Fruit fly (Drosophila melanogaster) whole organism, pupa: Measurements from ENCODE around the gene Arfip.

ENCODE experiments used
- CG10348 ChIP-seq: fragments of 200-800 bp; sonication (Bioruptor generic); IDR thresholded peaks from 2 replicates; pipeline ENCODE4 v1.3.6; 2022; ENCODE audit warnings: missing biosample characterization, missing genetic modification characterization
- CG12605 ChIP-seq: fragments of 200-800 bp; sonication (Bioruptor generic); IDR thresholded peaks from 2 replicates; pipeline ENCODE4 v1.3.6; 2022; ENCODE audit warnings: missing biosample characterization, missing genetic modification characterization
- CG13204 ChIP-seq: fragments of 200-800 bp; sonication (Bioruptor generic); optimal IDR thresholded peaks from 2 replicates; lab custom pipeline; 2018; ENCODE audit warnings: missing biosample characterization, mild to moderate bottlenecking, missing genetic modification characterization, moderate library complexity
- CG14655 ChIP-seq: fragments of 200-800 bp; sonication (Bioruptor generic); optimal IDR thresholded peaks from 3 replicates; lab custom pipeline; 2017; ENCODE audit warnings: mild to moderate bottlenecking, missing biosample characterization, missing genetic modification reagents, missing genetic modification characterization
- CG15710 ChIP-seq: fragments of 200-800 bp; sonication (Bioruptor generic); optimal IDR thresholded peaks from 2 replicates; lab custom pipeline; 2018; ENCODE audit warnings: missing biosample characterization, mild to moderate bottlenecking, missing genetic modification characterization, moderate library complexity
- CG17806 ChIP-seq: fragments of 200-800 bp; sonication (Bioruptor generic); optimal IDR thresholded peaks from 2 replicates; lab custom pipeline; 2018; ENCODE audit warnings: missing biosample characterization, mild to moderate bottlenecking, missing genetic modification characterization, moderate library complexity
- CG32121 ChIP-seq: fragments of 200-800 bp; sonication (Bioruptor generic); IDR thresholded peaks from 2 replicates; pipeline ENCODE4 v1.3.6; 2022; ENCODE audit warnings: missing biosample characterization, missing genetic modification characterization
- CG34367 ChIP-seq: fragments of 200-800 bp; sonication (Bioruptor generic); optimal IDR thresholded peaks from 2 replicates; lab custom pipeline; 2018; ENCODE audit warnings: missing biosample characterization, mild to moderate bottlenecking, missing genetic modification characterization
- CG4496 ChIP-seq: fragments of 200-800 bp; sonication (Bioruptor generic); IDR thresholded peaks from 3 replicates; pipeline ENCODE4 v1.3.6; 2022; ENCODE audit warnings: missing biosample characterization, missing genetic modification characterization
- CG8159 ChIP-seq: fragments of 200-800 bp; sonication (Bioruptor generic); optimal IDR thresholded peaks from 3 replicates; lab custom pipeline; 2018; ENCODE audit warnings: missing biosample characterization, mild to moderate bottlenecking, missing genetic modification characterization, moderate library complexity
- CG8301 ChIP-seq: fragments of 200-800 bp; sonication (Bioruptor generic); optimal IDR thresholded peaks from 2 replicates; lab custom pipeline; 2018; ENCODE audit warnings: missing biosample characterization, mild to moderate bottlenecking, missing genetic modification characterization
- CG9948 ChIP-seq: fragments of 200-800 bp; sonication (Bioruptor generic); optimal IDR thresholded peaks from 2 replicates; lab custom pipeline; 2018; ENCODE audit warnings: missing biosample characterization, mild to moderate bottlenecking, missing genetic modification characterization, moderate library complexity
- D1 ChIP-seq: fragments of 200-800 bp; sonication (Bioruptor generic); optimal IDR thresholded peaks from 2 replicates; lab custom pipeline; 2018; ENCODE audit warnings: missing biosample characterization, mild to moderate bottlenecking, missing genetic modification characterization, moderate library complexity
- EcR ChIP-seq: fragments of 200-800 bp; sonication (Bioruptor generic); optimal IDR thresholded peaks from 3 replicates; lab custom pipeline; 2019; ENCODE audit warnings: missing biosample characterization, missing genetic modification characterization, mild to moderate bottlenecking, moderate library complexity, missing genetic modification reagents
- Ets98B ChIP-seq: fragments of 200-800 bp; sonication (Bioruptor generic); IDR thresholded peaks from 2 replicates; pipeline ENCODE4 v1.3.6; 2022; ENCODE audit warnings: missing biosample characterization, missing genetic modification characterization
- Pif1A ChIP-seq: fragments of 200-800 bp; sonication (Bioruptor generic); optimal IDR thresholded peaks from 3 replicates; lab custom pipeline; 2016; ENCODE audit warnings: missing biosample characterization, missing genetic modification characterization
- Pif1B ChIP-seq: fragments of 200-800 bp; sonication (Bioruptor generic); optimal IDR thresholded peaks from 3 replicates; lab custom pipeline; 2016; ENCODE audit warnings: missing biosample characterization, missing genetic modification characterization
- Snoo ChIP-seq: fragments of 200-800 bp; sonication (Bioruptor generic); optimal IDR thresholded peaks from 3 replicates; lab custom pipeline; 2017; ENCODE audit warnings: missing biosample characterization, mild to moderate bottlenecking, missing genetic modification characterization, inconsistent platforms
- fd96Ca ChIP-seq: fragments of 200-800 bp; sonication (Bioruptor generic); IDR thresholded peaks from 3 replicates; pipeline ENCODE4 v1.3.6; 2022; ENCODE audit warnings: missing biosample characterization, missing genetic modification characterization
- gl ChIP-seq: fragments of 200-800 bp; sonication (Bioruptor generic); optimal IDR thresholded peaks from 2 replicates; lab custom pipeline; 2018; ENCODE audit warnings: missing biosample characterization, mild to moderate bottlenecking, missing genetic modification characterization
- rn ChIP-seq: fragments of 200-800 bp; sonication (Bioruptor generic); IDR thresholded peaks from 2 replicates; pipeline ENCODE4 v1.3.6; 2022; ENCODE audit warnings: missing biosample characterization, missing genetic modification characterization

Arfip gene

DNA sequence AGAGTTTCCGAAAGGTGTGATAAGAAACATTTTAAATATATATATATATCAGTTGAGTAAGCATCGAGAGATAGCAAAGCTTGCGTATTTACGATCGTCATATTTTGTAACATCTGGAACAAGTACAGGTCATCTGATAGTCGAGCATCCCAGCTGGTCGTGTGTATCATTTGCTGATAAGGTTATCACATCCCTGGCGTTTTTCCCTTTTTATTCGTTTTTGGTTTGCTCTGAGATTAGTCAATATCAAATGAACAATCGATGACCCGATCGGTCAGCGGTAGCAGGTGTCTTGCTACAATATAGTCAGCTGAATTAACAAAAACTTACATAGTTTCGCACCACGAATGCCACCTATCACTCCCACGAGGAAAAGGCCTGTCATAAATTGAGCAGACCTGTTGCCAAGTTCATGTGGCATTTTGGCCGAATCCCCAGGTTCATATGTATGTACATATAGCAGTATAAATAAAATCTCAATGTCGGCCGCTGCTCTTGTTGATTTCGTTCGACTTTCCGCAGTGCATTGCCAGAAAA, 33.9 kb downstream of the Arfip start:
- TF ChIP-seq CG17806 (peak; percentile 64), CG8301 (tag; lab: Kevin White, UChicago) (peak; percentile 57), Snoo (tag; lab: Kevin White, UChicago) (peak; percentile 62), Pif1B (GFP tag; lab: Kevin White, UChicago) (peak; percentile 80), CG4496 (GFP tag; lab: Robert Waterston, UW) (peak; percentile 65; the same call in 2 of the 3 replicates), D1 (tag; lab: Kevin White, UChicago) (no peak), Pif1A (peak; percentile 81), CG14655 (peak; percentile 67), CG13204 (no peak), CG9948 (tag; lab: Kevin White, UChicago) (peak; percentile 50), Ets98B (GFP tag; lab: Robert Waterston, UW) (peak; percentile 57; the same call in 1 of the 2 replicates), EcR (GFP tag; lab: Kevin White, UChicago) (no peak), CG12605 (GFP tag; lab: Robert Waterston, UW) (no peak), CG34367 (peak; percentile 24), CG8159 (tag; lab: Kevin White, UChicago) (peak; percentile 67), CG32121 (GFP tag; lab: Robert Waterston, UW) (peak; percentile 67), fd96Ca (peak; percentile 71; the same call in 2 of the 3 replicates), rn (no peak), CG15710 (tag; lab: Kevin White, UChicago) (peak; percentile 49), CG10348 (GFP tag; lab: Robert Waterston, UW) (no peak)

DNA sequence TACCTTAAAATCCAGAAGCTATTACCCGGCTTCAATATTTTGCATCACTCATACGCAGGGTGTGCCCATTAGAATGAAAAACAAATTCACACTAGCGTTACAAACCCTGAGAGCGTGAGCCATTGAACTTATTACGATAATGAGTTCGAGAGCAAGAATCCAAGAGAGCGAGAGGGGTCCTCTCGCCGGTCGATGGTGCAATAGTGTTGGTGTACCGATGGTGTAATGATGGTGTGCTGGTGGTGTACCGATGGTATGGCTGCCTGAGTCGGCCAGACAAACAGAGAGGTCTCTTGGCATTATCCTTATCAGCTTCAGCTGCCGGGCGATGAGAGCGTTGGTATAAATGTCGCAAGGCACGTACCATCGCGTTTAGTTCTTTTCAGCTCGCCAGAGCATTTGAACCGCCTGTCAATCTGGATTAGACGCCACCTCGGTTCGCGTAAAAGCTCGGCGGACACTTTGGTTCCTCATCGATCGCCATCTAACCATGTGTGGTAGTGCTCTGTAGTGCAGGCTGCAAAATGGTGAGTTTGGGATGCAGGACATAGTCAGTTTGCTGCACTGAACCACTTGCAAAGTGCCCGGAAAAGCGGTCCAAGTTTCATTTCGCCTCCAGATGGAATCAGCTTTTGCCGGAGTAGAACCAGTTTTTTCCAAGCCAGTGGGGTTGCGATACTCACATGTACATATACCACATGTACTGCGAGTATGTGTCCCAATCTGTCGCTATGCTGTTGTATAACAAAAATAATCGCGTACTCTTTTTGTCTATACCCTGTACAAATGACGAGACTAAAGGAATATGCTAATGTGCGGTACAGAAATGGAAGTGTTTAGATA, 34.5 kb downstream of the Arfip start:
- TF ChIP-seq fd96Ca (no peak), EcR (GFP tag; lab: Kevin White, UChicago) (peak; percentile 94)

DNA sequence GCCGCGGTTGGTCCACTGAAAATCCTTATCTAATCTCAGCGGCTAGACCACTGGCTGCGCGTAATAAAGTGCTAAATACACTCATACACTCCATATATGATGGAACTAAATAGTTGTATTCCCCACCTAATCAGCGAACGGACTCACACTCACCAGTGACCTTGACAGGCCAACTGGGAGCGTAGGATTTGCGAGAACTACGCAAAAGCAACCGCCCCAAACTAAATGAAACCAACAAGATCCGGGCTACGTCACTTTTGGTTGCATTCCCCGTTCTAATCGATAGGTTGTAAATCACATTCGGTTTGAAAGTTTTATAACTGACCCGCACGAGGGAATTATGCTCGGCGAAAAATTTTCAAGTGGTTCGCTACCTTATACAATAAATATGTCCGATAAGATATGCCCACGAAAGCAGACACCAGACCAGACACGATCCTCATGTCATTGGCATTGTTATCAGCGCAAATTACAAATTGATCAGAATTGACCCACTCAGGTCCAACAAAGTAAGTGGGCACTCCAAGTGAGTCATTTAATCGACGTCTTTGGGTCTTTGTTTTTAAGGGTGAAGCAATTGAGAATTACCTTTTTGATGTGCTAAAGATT, 35.5 kb downstream of the Arfip start:
- no peak for TF ChIP-seq Pif1A
- TF ChIP-seq CG9948 (tag; lab: Kevin White, UChicago): no peak
- no peak for TF ChIP-seq CG4496 (GFP tag; lab: Robert Waterston, UW)
- no peak for TF ChIP-seq Ets98B (GFP tag; lab: Robert Waterston, UW)
- TF ChIP-seq Snoo (tag; lab: Kevin White, UChicago): peak; percentile 29
- TF ChIP-seq, all 21 proteins: peak for 1

DNA sequence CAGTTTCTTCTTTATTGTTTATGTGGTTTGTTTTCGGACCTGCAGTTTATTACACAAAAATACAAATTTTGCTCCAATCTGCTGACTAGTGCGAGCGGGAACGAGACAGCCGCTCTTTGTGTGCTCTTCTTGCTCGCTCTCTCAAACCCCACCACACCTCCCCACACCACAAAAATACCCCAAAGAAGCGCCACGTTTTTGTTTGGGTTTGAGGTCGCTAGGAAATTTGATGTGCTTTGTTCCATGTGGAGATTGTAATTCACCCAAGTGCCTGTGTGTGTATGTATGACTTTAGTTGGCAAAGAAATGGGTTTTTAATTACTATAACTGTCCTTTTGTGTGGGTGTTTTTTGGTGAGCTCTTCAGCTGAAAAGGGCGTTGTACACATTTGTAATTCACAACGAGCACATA, 36.7 kb downstream of the Arfip start:
- no peak for TF ChIP-seq CG8301 (tag; lab: Kevin White, UChicago)
- TF ChIP-seq rn: no peak
- no peak for TF ChIP-seq CG17806
- TF ChIP-seq CG8159 (tag; lab: Kevin White, UChicago): no peak
- TF ChIP-seq CG10348 (GFP tag; lab: Robert Waterston, UW): no peak
- TF ChIP-seq Ets98B (GFP tag; lab: Robert Waterston, UW): no peak
- no peak for TF ChIP-seq CG15710 (tag; lab: Kevin White, UChicago)
- TF ChIP-seq Pif1B (GFP tag; lab: Kevin White, UChicago): no peak
- TF ChIP-seq CG34367: no peak
- peak; percentile 47; the same call in 1 of the 3 replicates for TF ChIP-seq fd96Ca
- 0 out of 2 replicates have a peak, but pooled peaks have one; percentile 35 for TF ChIP-seq CG12605 (GFP tag; lab: Robert Waterston, UW)
- TF ChIP-seq CG32121 (GFP tag; lab: Robert Waterston, UW): 0 out of 2 replicates have a peak, but pooled peaks have one; percentile 14
- no peak for TF ChIP-seq D1 (tag; lab: Kevin White, UChicago)
- no peak for TF ChIP-seq Pif1A
- no peak for TF ChIP-seq EcR (GFP tag; lab: Kevin White, UChicago)
- no peak for TF ChIP-seq CG9948 (tag; lab: Kevin White, UChicago)
- TF ChIP-seq CG13204: no peak
- TF ChIP-seq Snoo (tag; lab: Kevin White, UChicago): no peak
- no peak for TF ChIP-seq gl (tag; lab: Kevin White, UChicago)
- TF ChIP-seq CG4496 (GFP tag; lab: Robert Waterston, UW): 0 out of 3 replicates have a peak, but pooled peaks have one; percentile 11
- TF ChIP-seq CG14655: no peak

DNA sequence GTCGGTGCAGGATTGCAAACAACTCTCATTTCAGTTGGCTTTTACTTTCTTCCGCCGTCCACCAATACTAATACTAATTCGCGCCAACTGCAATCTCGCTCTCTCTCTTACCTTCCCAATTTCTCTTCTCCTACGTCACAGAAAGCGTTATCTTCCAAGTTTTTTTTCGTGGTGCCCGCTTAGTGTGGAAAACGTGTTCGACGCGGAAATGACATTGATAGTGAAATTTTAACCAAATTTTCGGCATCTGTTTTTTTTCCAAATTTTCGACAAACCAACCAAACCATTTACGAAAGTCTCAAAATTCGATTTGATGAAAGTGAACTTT, 37.5 kb downstream of the Arfip start, which contains the start of gene cu:
TSS of gene cu (plus strand) at position 204 of the 328 bp plus-strand sequence.
- TF ChIP-seq fd96Ca: peak; percentile 93
- no peak for TF ChIP-seq CG14655

DNA sequence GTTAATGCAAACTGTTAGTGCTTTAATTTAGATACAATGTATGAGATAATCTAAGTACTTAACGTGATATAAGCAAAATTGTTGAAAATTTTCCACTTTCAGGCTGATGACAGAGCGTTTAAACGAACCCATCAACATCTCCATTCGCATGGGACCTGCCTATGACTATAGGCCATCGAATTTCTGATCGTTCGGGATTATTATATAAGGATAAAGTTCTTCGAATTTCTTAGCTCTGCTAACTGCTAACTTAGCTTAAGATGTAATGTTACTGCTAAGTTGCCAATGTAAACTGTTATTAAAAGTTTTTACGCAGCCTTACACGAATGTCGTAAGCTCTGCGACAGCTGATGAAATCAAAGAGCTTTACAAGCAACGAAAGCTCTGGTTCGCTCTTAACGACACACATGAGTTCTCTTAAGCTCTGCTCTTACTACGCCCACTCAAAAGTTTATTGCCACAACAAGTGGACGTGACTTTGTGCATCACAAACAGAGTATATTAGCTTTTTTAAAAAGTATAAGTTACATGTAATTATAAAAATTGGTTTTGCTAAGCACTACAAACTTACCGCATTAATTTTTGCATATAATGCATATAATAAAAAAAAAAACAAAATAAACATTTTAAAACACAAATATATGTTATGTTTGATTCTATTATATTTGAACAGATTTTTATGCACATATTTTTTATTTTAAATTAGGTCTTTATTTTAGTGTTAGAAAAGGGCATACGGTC, 38.0 kb downstream of the Arfip start:
- peak; percentile 99 for TF ChIP-seq D1 (tag; lab: Kevin White, UChicago)
- TF ChIP-seq Ets98B (GFP tag; lab: Robert Waterston, UW): peak; percentile 95
- peak; percentile 98 for TF ChIP-seq CG17806
- peak; percentile 100 for TF ChIP-seq CG9948 (tag; lab: Kevin White, UChicago)
- TF ChIP-seq CG12605 (GFP tag; lab: Robert Waterston, UW): peak; percentile 94
- peak; percentile 97 for TF ChIP-seq EcR (GFP tag; lab: Kevin White, UChicago)
- TF ChIP-seq CG8301 (tag; lab: Kevin White, UChicago): peak; percentile 99
- TF ChIP-seq rn: peak; percentile 97
- TF ChIP-seq CG4496 (GFP tag; lab: Robert Waterston, UW): peak; percentile 97
- peak; percentile 99 for TF ChIP-seq CG8159 (tag; lab: Kevin White, UChicago)
- peak; percentile 99 for TF ChIP-seq CG15710 (tag; lab: Kevin White, UChicago)
- TF ChIP-seq CG34367: peak; percentile 96
- no peak for TF ChIP-seq fd96Ca
- TF ChIP-seq gl (tag; lab: Kevin White, UChicago): peak; percentile 89
- TF ChIP-seq Pif1B (GFP tag; lab: Kevin White, UChicago): peak; percentile 93
- TF ChIP-seq CG32121 (GFP tag; lab: Robert Waterston, UW): peak; percentile 99
- TF ChIP-seq Pif1A: peak; percentile 44
- TF ChIP-seq Snoo (tag; lab: Kevin White, UChicago): peak; percentile 99
- peak; percentile 97 for TF ChIP-seq CG10348 (GFP tag; lab: Robert Waterston, UW)
- peak; percentile 86 for TF ChIP-seq CG13204
- peak; percentile 100 for TF ChIP-seq CG14655
